Fruit fly (Drosophila melanogaster): ENCODE measurements around the gene CTCF.

DNA sequence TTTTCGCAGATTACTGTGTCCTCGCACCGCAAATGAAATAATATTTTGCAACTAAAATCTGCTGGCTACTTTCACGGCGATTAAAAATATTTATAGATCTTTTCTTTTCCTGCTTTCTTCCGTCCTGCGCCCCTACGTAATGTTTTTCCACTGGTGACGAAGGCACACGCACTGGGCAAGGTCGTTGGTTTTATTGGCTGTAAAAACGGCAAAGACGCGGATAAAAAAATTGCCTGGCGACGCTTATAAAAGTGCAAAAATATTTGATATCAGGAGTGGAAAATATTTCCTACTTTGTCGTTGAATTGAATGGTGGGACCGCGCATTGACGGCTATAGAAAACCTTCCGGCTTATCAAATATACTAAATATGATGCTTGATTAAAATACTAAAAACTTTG is 12.4 kb upstream of the CTCF start, which contains the start of gene Sh3beta:
- TF ChIP-seq CG2889 (GFP tag; IDR thresholded peaks at IDR 0.05) (no peak), sr (GFP tag; IDR thresholded peaks at IDR 0.05) (no peak), Fer3 (tag; optimal IDR thresholded peaks at IDR 0.05) (no peak), HLH4C (GFP tag; IDR thresholded peaks at IDR 0.05; ENCODE audit: partially characterized antibody) (no peak), CG14860 (GFP tag; IDR thresholded peaks at IDR 0.05; ENCODE audit: partially characterized antibody) (no peak), Atf3 (GFP tag; optimal IDR thresholded peaks at IDR 0.05) (no peak), CG16779 (GFP tag; IDR thresholded peaks at IDR 0.05) (no peak), lola (GFP tag; optimal IDR thresholded peaks at IDR 0.05) (no peak), insv (GFP tag; optimal IDR thresholded peaks at IDR 0.05) (no peak), klu (GFP tag; IDR thresholded peaks at IDR 0.05) (no peak), CG3726 (GFP tag; IDR thresholded peaks at IDR 0.05) (no peak), CG4282 (GFP tag; optimal IDR thresholded peaks at IDR 0.05) (no peak)
